Fruit fly (Drosophila melanogaster): ENCODE data around the gene CG42346.

DNA sequence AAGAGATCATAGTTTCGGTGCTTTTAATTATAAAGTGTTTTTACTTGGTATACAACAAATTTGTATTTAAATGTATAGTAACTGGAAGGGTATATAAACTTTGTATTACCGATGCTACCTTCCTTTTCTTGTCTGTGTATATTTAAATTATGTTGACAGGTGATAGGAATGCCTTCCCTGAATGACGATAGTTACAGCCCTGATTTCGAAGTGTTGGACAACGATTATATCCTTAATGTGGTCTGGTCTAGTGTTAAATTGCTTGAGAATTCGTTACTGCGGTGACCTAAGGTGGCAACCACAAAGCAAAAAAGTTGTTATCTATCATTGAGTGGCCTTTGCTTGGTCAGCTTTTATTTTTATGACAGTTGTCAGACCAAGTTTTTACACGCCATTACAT is 40.3 kb downstream of the CG42346 start, which contains the start of gene CG34334:
- TF ChIP-seq psq (optimal IDR thresholded peaks at IDR 0.05) (no peak), usp (GFP tag; optimal IDR thresholded peaks at IDR 0.05) (no peak), Dll (optimal IDR thresholded peaks at IDR 0.05) (no peak), CG8478 (optimal IDR thresholded peaks at IDR 0.05) (no peak), EcR (GFP tag; optimal IDR thresholded peaks at IDR 0.05) (no peak)
